Fruit fly (Drosophila melanogaster): Measurements from ENCODE around the gene Bulli.
A peak's percentile ranks its signal among the peaks of the same experiment; 100 is the strongest.

The Bulli gene

dm6 chr3L:6488405-6488804 is at the start of gene Bulli, which contains the start of gene CG10147:
TSS of gene Bulli (plus strand) at chr3L:6488681.
TSS of gene CG10147 (minus strand) at chr3L:6488424.
- TF ChIP-seq brk (GFP tag; optimal IDR thresholded peaks at IDR 0.05): peak; percentile 97
- TF ChIP-seq Rel (GFP tag; optimal IDR thresholded peaks at IDR 0.05): no peak
- TF ChIP-seq Rel (tag; optimal IDR thresholded peaks at IDR 0.05): peak; percentile 82
- no peak for TF ChIP-seq Hr78 (GFP tag; optimal IDR thresholded peaks at IDR 0.05)
- TF ChIP-seq HLH106 (tag; optimal IDR thresholded peaks at IDR 0.05): peak; percentile 98
- peak; percentile 96 for TF ChIP-seq Hnf4 (GFP tag; optimal IDR thresholded peaks at IDR 0.05)
- no peak for TF ChIP-seq Abd-B (GFP tag; optimal IDR thresholded peaks at IDR 0.05)
- peak; percentile 94 for TF ChIP-seq woc (GFP tag; optimal IDR thresholded peaks at IDR 0.05)
- TF ChIP-seq lola (GFP tag; optimal IDR thresholded peaks at IDR 0.05): no peak
- TF ChIP-seq fru (GFP tag; optimal IDR thresholded peaks at IDR 0.05): peak; percentile 91
- peak; percentile 96 for TF ChIP-seq OdsH (GFP tag; optimal IDR thresholded peaks at IDR 0.05)
- TF ChIP-seq CG9705 (GFP tag; optimal IDR thresholded peaks at IDR 0.05): peak; percentile 93
- TF ChIP-seq dsf (GFP tag; optimal IDR thresholded peaks at IDR 0.05; ENCODE audit: borderline replicate concordance): peak; percentile 96
- peak; percentile 94 for TF ChIP-seq ey (GFP tag; optimal IDR thresholded peaks at IDR 0.05)
- TF ChIP-seq Sp1 (GFP tag; optimal IDR thresholded peaks at IDR 0.05): peak; percentile 94
- peak; percentile 95 for TF ChIP-seq psq (GFP tag; optimal IDR thresholded peaks at IDR 0.05)
- peak; percentile 98 for TF ChIP-seq h (GFP tag; optimal IDR thresholded peaks at IDR 0.05)
- TF ChIP-seq sv (GFP tag; optimal IDR thresholded peaks at IDR 0.05): peak; percentile 99
- peak; percentile 92 for TF ChIP-seq Jra (GFP tag; optimal IDR thresholded peaks at IDR 0.05)
- TF ChIP-seq rgr (GFP tag; optimal IDR thresholded peaks at IDR 0.05): peak; percentile 98
- TF ChIP-seq Vsx2 (GFP tag; optimal IDR thresholded peaks at IDR 0.05; ENCODE audit: partially characterized antibody): no peak
- TF ChIP-seq N (GFP tag; optimal IDR thresholded peaks at IDR 0.05): no peak
- peak; percentile 82 for TF ChIP-seq CG32264 (GFP tag; optimal IDR thresholded peaks at IDR 0.05)
- TF ChIP-seq sage (GFP tag; optimal IDR thresholded peaks at IDR 0.05): peak; percentile 94
- no peak for TF ChIP-seq Dfd (GFP tag; optimal IDR thresholded peaks at IDR 0.05)
- TF ChIP-seq usp (GFP tag; optimal IDR thresholded peaks at IDR 0.05): no peak
- no peak for TF ChIP-seq Dif (GFP tag; optimal IDR thresholded peaks at IDR 0.05; ENCODE audit: partially characterized antibody)
- peak; percentile 93 for TF ChIP-seq br (GFP tag; optimal IDR thresholded peaks at IDR 0.05)
- TF ChIP-seq Myc (optimal IDR thresholded peaks at IDR 0.05): no peak
- peak; percentile 97 for TF ChIP-seq dmrt93B (GFP tag; optimal IDR thresholded peaks at IDR 0.05)
- peak; percentile 61 for TF ChIP-seq Mio (GFP tag; optimal IDR thresholded peaks at IDR 0.05)
- peak; percentile 93 for TF ChIP-seq GATAd (GFP tag; optimal IDR thresholded peaks at IDR 0.05)
- peak; percentile 89 for TF ChIP-seq Hr83 (GFP tag; optimal IDR thresholded peaks at IDR 0.05; ENCODE audit: poor library complexity, severe bottlenecking)
- peak; percentile 65 to 96 for TF ChIP-seq foxo (GFP tag; optimal IDR thresholded peaks at IDR 0.05)
- TF ChIP-seq pan (optimal IDR thresholded peaks at IDR 0.05): no peak
- no peak for TF ChIP-seq tai (GFP tag; optimal IDR thresholded peaks at IDR 0.05)
- TF ChIP-seq jim (GFP tag; optimal IDR thresholded peaks at IDR 0.05): peak; percentile 67
- TF ChIP-seq dl (GFP tag; optimal IDR thresholded peaks at IDR 0.05; ENCODE audit: insufficient read depth in 1 of 2, partially characterized antibody in 2 of 2): no peak
- TF ChIP-seq CrebA (GFP tag; optimal IDR thresholded peaks at IDR 0.05; ENCODE audit: borderline replicate concordance): no peak

- TF ChIP-seq Hr78 (GFP tag; optimal IDR thresholded peaks at IDR 0.05) (no peak), Hnf4 (GFP tag; optimal IDR thresholded peaks at IDR 0.05) (no peak), br (GFP tag; optimal IDR thresholded peaks at IDR 0.05) (no peak), usp (GFP tag; optimal IDR thresholded peaks at IDR 0.05) (no peak), jim (GFP tag; optimal IDR thresholded peaks at IDR 0.05) (no peak), Mio (GFP tag; optimal IDR thresholded peaks at IDR 0.05) (no peak), HLH106 (tag; optimal IDR thresholded peaks at IDR 0.05) (no peak), CG32264 (GFP tag; optimal IDR thresholded peaks at IDR 0.05) (no peak), CrebA (GFP tag; optimal IDR thresholded peaks at IDR 0.05; ENCODE audit: borderline replicate concordance) (no peak), foxo (GFP tag; optimal IDR thresholded peaks at IDR 0.05) (no peak), brk (GFP tag; optimal IDR thresholded peaks at IDR 0.05) (no peak), h (GFP tag; optimal IDR thresholded peaks at IDR 0.05) (no peak)
Observed at dm6 chr3L:6439713-6440461, 48.6 kb upstream of the Bulli start.

All from whole organism, wandering third instar larva.